Fruit fly (Drosophila melanogaster): ENCODE data around the gene CG42467.

The CG42467 gene

dm6 chr2L:3703260-3703659 lies 2.2 kb downstream of the CG42467 start, which contains the start of gene CG2816:
Gene CG2816 (plus strand): TSS chr2L:3703659.
- TF ChIP-seq Hr38 (GFP tag; optimal IDR thresholded peaks at IDR 0.05) (peak; percentile 80), dac (GFP tag; optimal IDR thresholded peaks at IDR 0.05) (peak; percentile 68), lz (GFP tag; optimal IDR thresholded peaks at IDR 0.05) (peak; percentile 88), Lpt (GFP tag; optimal IDR thresholded peaks at IDR 0.05) (peak; percentile 84), CG15336 (GFP tag; IDR thresholded peaks at IDR 0.05) (peak; percentile 93), Sox102F (GFP tag; optimal IDR thresholded peaks at IDR 0.05) (peak; percentile 83), CG3032 (tag; optimal IDR thresholded peaks at IDR 0.05) (no peak), Hr4 (GFP tag; optimal IDR thresholded peaks at IDR 0.05) (peak; percentile 85), CG3919 (GFP tag; optimal IDR thresholded peaks at IDR 0.05) (peak; percentile 85), CG6854 (GFP tag; optimal IDR thresholded peaks at IDR 0.05) (no peak), CG8632 (GFP tag; optimal IDR thresholded peaks at IDR 0.05) (peak; percentile 50), CG16779 (tag; optimal IDR thresholded peaks at IDR 0.05) (peak; percentile 56), Gug (GFP tag; IDR thresholded peaks at IDR 0.05) (peak; percentile 90), CG8119 (GFP tag; IDR thresholded peaks at IDR 0.05) (peak; percentile 95), Blimp-1 (GFP tag; optimal IDR thresholded peaks at IDR 0.05) (peak; percentile 54), fd85E (GFP tag; optimal IDR thresholded peaks at IDR 0.05) (peak; percentile 8), CG1621 (tag; optimal IDR thresholded peaks at IDR 0.05) (no peak), CG6276 (GFP tag; optimal IDR thresholded peaks at IDR 0.05) (peak; percentile 90), dsx (GFP tag; optimal IDR thresholded peaks at IDR 0.05; ENCODE audit: poor library complexity, severe bottlenecking) (no peak), CG10669 (GFP tag; optimal IDR thresholded peaks at IDR 0.05) (peak; percentile 56), CG32006 (GFP tag; optimal IDR thresholded peaks at IDR 0.05) (peak; percentile 86), CG8319 (GFP tag; optimal IDR thresholded peaks at IDR 0.05) (peak; percentile 28), CG31627 (GFP tag; optimal IDR thresholded peaks at IDR 0.05) (peak; percentile 89), spab (GFP tag; optimal IDR thresholded peaks at IDR 0.05) (peak; percentile 21), Smox (GFP tag; optimal IDR thresholded peaks at IDR 0.05) (peak; percentile 82), CG11762 (GFP tag; optimal IDR thresholded peaks at IDR 0.05; ENCODE audit: insufficient read depth) (peak; percentile 70), CG7368 (GFP tag; optimal IDR thresholded peaks at IDR 0.05) (peak; percentile 80), CG6163 (GFP tag; IDR thresholded peaks at IDR 0.05) (peak; percentile 96), svp (GFP tag) (peak; percentile 85), acj6 (GFP tag; optimal IDR thresholded peaks at IDR 0.05) (peak; percentile 84), fkh (GFP tag; optimal IDR thresholded peaks at IDR 0.05) (peak; percentile 11), Eip75B (GFP tag; optimal IDR thresholded peaks at IDR 0.05) (peak; percentile 72), Hr39 (GFP tag; optimal IDR thresholded peaks at IDR 0.05) (peak; percentile 92), Sox15 (GFP tag; optimal IDR thresholded peaks at IDR 0.05) (peak; percentile 76), eg (GFP tag; IDR thresholded peaks at IDR 0.05) (peak; percentile 97), CG11902 (GFP tag; optimal IDR thresholded peaks at IDR 0.05) (peak; percentile 76), Ets96B (tag; optimal IDR thresholded peaks at IDR 0.05) (no peak), pdm3 (GFP tag; optimal IDR thresholded peaks at IDR 0.05) (peak; percentile 88), CG11294 (GFP tag; IDR thresholded peaks at IDR 0.05) (peak; percentile 92), CG6808 (GFP tag; optimal IDR thresholded peaks at IDR 0.05) (peak; percentile 48), Eip78C (GFP tag) (peak; percentile 92), vri (GFP tag; optimal IDR thresholded peaks at IDR 0.05) (peak; percentile 91), achi (GFP tag; optimal IDR thresholded peaks at IDR 0.05) (peak; percentile 77), topi (GFP tag; optimal IDR thresholded peaks at IDR 0.05) (peak; percentile 76), Met (GFP tag; optimal IDR thresholded peaks at IDR 0.05) (peak; percentile 86), cyc (GFP tag; optimal IDR thresholded peaks at IDR 0.05) (peak; percentile 84), CG4318 (GFP tag; optimal IDR thresholded peaks at IDR 0.05) (peak; percentile 67), ss (GFP tag; optimal IDR thresholded peaks at IDR 0.05) (peak in 1 of 2 experiments; percentile 54), CG34406 (GFP tag; optimal IDR thresholded peaks at IDR 0.05) (peak; percentile 67), CG10631 (GFP tag; optimal IDR thresholded peaks at IDR 0.05) (peak; percentile 76), Sox14 (GFP tag; optimal IDR thresholded peaks at IDR 0.05) (peak; percentile 88), CG9139 (GFP tag; optimal IDR thresholded peaks at IDR 0.05) (no peak), CG6792 (GFP tag; optimal IDR thresholded peaks at IDR 0.05) (peak; percentile 81)
